In genomic region chrIII:2786740-2787139, ce11 we compare ENCODE assay signal across 5 worm cellular contexts.
A peak's percentile ranks its signal among the peaks of the same experiment; 100 is the strongest.
TF ChIP-seq lines count a peak whose summit lies in the region.

TSS of gene nduc-2 (plus strand) at chrIII:2786852.

TF ChIP-seq in whole organism, L1 larva, 84 proteins besides CTCF, POLR2A, EP300 and RAD21 (continues in another document):
- TF ChIP-seq ama-1 (optimal IDR thresholded peaks at IDR 0.05; lab: Kevin White, UChicago): peak; percentile 11
- TF ChIP-seq fkh-8 (tag; optimal IDR thresholded peaks at IDR 0.05; lab: Kevin White, UChicago): no peak
- peak; percentile 21; the same call in 1 of the 2 replicates for TF ChIP-seq grh-1 (GFP tag; IDR thresholded peaks at IDR 0.05; lab: Robert Waterston, UW)
- TF ChIP-seq fkh-10 (GFP tag; optimal IDR thresholded peaks at IDR 0.05; lab: Kevin White, UChicago): no peak
- TF ChIP-seq unc-130 (tag; optimal IDR thresholded peaks at IDR 0.05; lab: Kevin White, UChicago): no peak
- no peak for TF ChIP-seq isw-1 (GFP tag; IDR thresholded peaks at IDR 0.05; lab: Robert Waterston, UW)
- no peak for TF ChIP-seq lir-3 (tag; optimal IDR thresholded peaks at IDR 0.05; lab: Kevin White, UChicago; ENCODE audit: poor library complexity)
- no peak for TF ChIP-seq skn-1 (tag; optimal IDR thresholded peaks at IDR 0.05; lab: Kevin White, UChicago)
- TF ChIP-seq mdl-1 (tag; optimal IDR thresholded peaks at IDR 0.05; lab: Kevin White, UChicago): no peak
- TF ChIP-seq pag-3 (tag; optimal IDR thresholded peaks at IDR 0.05; lab: Kevin White, UChicago; ENCODE audit: borderline replicate concordance, insufficient read depth): no peak
- TF ChIP-seq nhr-90 (tag; optimal IDR thresholded peaks at IDR 0.05; lab: Kevin White, UChicago; ENCODE audit: poor library complexity): no peak
- no peak for TF ChIP-seq sox-4 (tag; optimal IDR thresholded peaks at IDR 0.05; lab: Kevin White, UChicago)
- no peak for TF ChIP-seq ces-1 (GFP tag; optimal IDR thresholded peaks at IDR 0.05; lab: Kevin White, UChicago)
- TF ChIP-seq ceh-82 (tag; optimal IDR thresholded peaks at IDR 0.05; lab: Kevin White, UChicago): no peak
- no peak for TF ChIP-seq hlh-17 (GFP tag; optimal IDR thresholded peaks at IDR 0.05; lab: Kevin White, UChicago; ENCODE audit: borderline replicate concordance)
- no peak for TF ChIP-seq zag-1 (tag; optimal IDR thresholded peaks at IDR 0.05; lab: Kevin White, UChicago)
- TF ChIP-seq nhr-71 (tag; optimal IDR thresholded peaks at IDR 0.05; lab: Kevin White, UChicago): peak; percentile 34
- TF ChIP-seq ztf-11 (tag; optimal IDR thresholded peaks at IDR 0.05; lab: Kevin White, UChicago): no peak

TF ChIP-seq in whole organism, L2 larva, 48 proteins besides CTCF, POLR2A, EP300 and RAD21:
- TF ChIP-seq ama-1 (optimal IDR thresholded peaks at IDR 0.05; lab: Kevin White, UChicago) (no peak), sma-9 (GFP tag; optimal IDR thresholded peaks at IDR 0.05; lab: Kevin White, UChicago) (no peak), sma-9 (tag; optimal IDR thresholded peaks at IDR 0.05; lab: Kevin White, UChicago) (no peak), lin-39 (tag; optimal IDR thresholded peaks at IDR 0.05; lab: Kevin White, UChicago) (no peak), sma-3 (GFP tag; optimal IDR thresholded peaks at IDR 0.05; lab: Kevin White, UChicago) (peak; percentile 29), lsy-2 (tag; optimal IDR thresholded peaks at IDR 0.05; lab: Kevin White, UChicago) (peak in 1 of 2 experiments; percentile 13), dmd-4 (tag; optimal IDR thresholded peaks at IDR 0.05; lab: Kevin White, UChicago) (no peak), lin-13 (GFP tag; optimal IDR thresholded peaks at IDR 0.05; lab: Kevin White, UChicago) (no peak)

TF ChIP-seq in whole organism, L3 larva, 47 proteins besides CTCF, POLR2A, EP300 and RAD21:
- peak; percentile 73 for TF ChIP-seq ama-1 (optimal IDR thresholded peaks at IDR 0.05; lab: Kevin White, UChicago)
- no peak for TF ChIP-seq lin-39 (tag; optimal IDR thresholded peaks at IDR 0.05; lab: Kevin White, UChicago)

TF ChIP-seq in whole organism, L4 larva, 104 proteins besides CTCF, POLR2A, EP300 and RAD21 (continues in another document):
- no peak for TF ChIP-seq unc-39 (tag; optimal IDR thresholded peaks at IDR 0.05; lab: Kevin White, UChicago)
- TF ChIP-seq lin-29 (GFP tag; IDR thresholded peaks at IDR 0.05; lab: Robert Waterston, UW): 0 out of 2 replicates have a peak, but pooled peaks have one; percentile 13
- no peak for TF ChIP-seq nhr-76 (tag; optimal IDR thresholded peaks at IDR 0.05; lab: Kevin White, UChicago)
- TF ChIP-seq Y75B8A.6 (GFP tag; IDR thresholded peaks at IDR 0.05; lab: Robert Waterston, UW): 0 out of 2 replicates have a peak, but pooled peaks have one; percentile 15
- TF ChIP-seq Y105C5A.15 (GFP tag; IDR thresholded peaks at IDR 0.05; lab: Robert Waterston, UW): peak; percentile 66; the same call in 1 of the 2 replicates
- no peak for TF ChIP-seq egl-43 (GFP tag; IDR thresholded peaks at IDR 0.05; lab: Robert Waterston, UW)
- TF ChIP-seq zip-2 (tag; optimal IDR thresholded peaks at IDR 0.05; lab: Kevin White, UChicago): no peak
- no peak; the same call in 1 of the 2 replicates for TF ChIP-seq Y48G9A.11 (GFP tag; IDR thresholded peaks at IDR 0.05; lab: Robert Waterston, UW)
- peak; percentile 62 for TF ChIP-seq set-16 (GFP tag; IDR thresholded peaks at IDR 0.05; lab: Robert Waterston, UW)
- TF ChIP-seq hmg-1.1 (GFP tag; IDR thresholded peaks at IDR 0.05; lab: Robert Waterston, UW): no peak
- peak; percentile 14 for TF ChIP-seq gei-8 (GFP tag; optimal IDR thresholded peaks at IDR 0.05; lab: Kevin White, UChicago)
- TF ChIP-seq arid-1 (GFP tag; conservative IDR thresholded peaks at IDR 0.05; lab: Robert Waterston, UW): no peak
- no peak for TF ChIP-seq tra-1 (GFP tag; IDR thresholded peaks at IDR 0.05; lab: Robert Waterston, UW)
- no peak for TF ChIP-seq F44E2.7 (GFP tag; IDR thresholded peaks at IDR 0.05; lab: Robert Waterston, UW)
- TF ChIP-seq D1046.2 (GFP tag; IDR thresholded peaks at IDR 0.05; lab: Robert Waterston, UW): 0 out of 2 replicates have a peak, but pooled peaks have one; percentile 19
- peak; percentile 28; the same call in 1 of the 2 replicates for TF ChIP-seq pha-4 (GFP tag; IDR thresholded peaks at IDR 0.05; lab: Robert Waterston, UW)
- TF ChIP-seq pha-4 (tag; optimal IDR thresholded peaks at IDR 0.05; lab: Kevin White, UChicago): no peak
- TF ChIP-seq T26A8.4 (GFP tag; IDR thresholded peaks at IDR 0.05; lab: Robert Waterston, UW): peak; percentile 44; the same call in 1 of the 2 replicates
- TF ChIP-seq R02D3.7 (tag; optimal IDR thresholded peaks at IDR 0.05; lab: Kevin White, UChicago): no peak
- peak in 1 of 2 experiments; percentile 13 for TF ChIP-seq unc-62 (GFP tag; optimal IDR thresholded peaks at IDR 0.05 in 1 of 2; lab: Kevin White, UChicago)
- TF ChIP-seq unc-62 (tag; optimal IDR thresholded peaks at IDR 0.05; lab: Kevin White, UChicago): no peak
- TF ChIP-seq php-3 (GFP tag; IDR thresholded peaks at IDR 0.05; lab: Robert Waterston, UW): 0 out of 2 replicates have a peak, but pooled peaks have one; percentile 25
- peak; percentile 29; the same call in 1 of the 2 replicates for TF ChIP-seq zfp-3 (GFP tag; conservative IDR thresholded peaks at IDR 0.05; lab: Robert Waterston, UW)
- no peak for TF ChIP-seq ztf-11 (tag; optimal IDR thresholded peaks at IDR 0.05; lab: Kevin White, UChicago)
- TF ChIP-seq nhr-10 (tag; optimal IDR thresholded peaks at IDR 0.05; lab: Kevin White, UChicago): no peak
- 0 out of 2 replicates have a peak, but pooled peaks have one; percentile 23 for TF ChIP-seq F26F4.8 (GFP tag; conservative IDR thresholded peaks at IDR 0.05; lab: Robert Waterston, UW)
- no peak for TF ChIP-seq skn-1 (tag; optimal IDR thresholded peaks at IDR 0.05; lab: Kevin White, UChicago)
- no peak for TF ChIP-seq fos-1 (tag; optimal IDR thresholded peaks at IDR 0.05; lab: Kevin White, UChicago)
- no peak for TF ChIP-seq cey-2 (tag; optimal IDR thresholded peaks at IDR 0.05; lab: Kevin White, UChicago; ENCODE audit: borderline replicate concordance, insufficient read depth)
- TF ChIP-seq lin-38 (GFP tag; IDR thresholded peaks at IDR 0.05; lab: Robert Waterston, UW): peak; percentile 67
- TF ChIP-seq ztf-7 (tag; optimal IDR thresholded peaks at IDR 0.05; lab: Kevin White, UChicago): no peak

TF ChIP-seq in whole organism, young adult, 124 proteins besides CTCF, POLR2A, EP300 and RAD21 (continues in another document):
- peak; percentile 5 for TF ChIP-seq repo-1 (tag; optimal IDR thresholded peaks at IDR 0.05; lab: Kevin White, UChicago)
- no peak for TF ChIP-seq him-1 (tag; optimal IDR thresholded peaks at IDR 0.05; lab: Kevin White, UChicago)
- no peak for TF ChIP-seq sdz-38 (tag; optimal IDR thresholded peaks at IDR 0.05; lab: Kevin White, UChicago)
- TF ChIP-seq mel-28 (tag; optimal IDR thresholded peaks at IDR 0.05; lab: Kevin White, UChicago; ENCODE audit: borderline replicate concordance): no peak
- peak; percentile 13 for TF ChIP-seq zim-3 (tag; optimal IDR thresholded peaks at IDR 0.05; lab: Kevin White, UChicago)
- TF ChIP-seq ceh-58 (GFP tag; IDR thresholded peaks at IDR 0.05; lab: Robert Waterston, UW): 0 out of 2 replicates have a peak, but pooled peaks have one; percentile 9
- no peak for TF ChIP-seq aptf-2 (GFP tag; conservative IDR thresholded peaks at IDR 0.05; lab: Robert Waterston, UW)
- TF ChIP-seq mes-4 (tag; optimal IDR thresholded peaks at IDR 0.05; lab: Kevin White, UChicago): no peak
- no peak for TF ChIP-seq B0019.2 (GFP tag; conservative IDR thresholded peaks at IDR 0.05; lab: Robert Waterston, UW)
- no peak for TF ChIP-seq lin-26 (GFP tag; IDR thresholded peaks at IDR 0.05; lab: Robert Waterston, UW)
- TF ChIP-seq snpc-4 (GFP tag; optimal IDR thresholded peaks at IDR 0.05; lab: Kevin White, UChicago): no peak
- TF ChIP-seq snpc-4 (tag; optimal IDR thresholded peaks at IDR 0.05; lab: Kevin White, UChicago): peak in 1 of 4 experiments; percentile 3
- peak; percentile 70; the same call in 1 of the 2 replicates for TF ChIP-seq B0336.3 (GFP tag; IDR thresholded peaks at IDR 0.05; lab: Robert Waterston, UW)
- 0 out of 2 replicates have a peak, but pooled peaks have one; percentile 37 for TF ChIP-seq Y53G8AR.9 (GFP tag; conservative IDR thresholded peaks at IDR 0.05; lab: Robert Waterston, UW)
- TF ChIP-seq attf-6 (GFP tag; IDR thresholded peaks at IDR 0.05; lab: Robert Waterston, UW): 0 out of 2 replicates have a peak, but pooled peaks have one; percentile 54
- no peak for TF ChIP-seq K12H6.12 (tag; optimal IDR thresholded peaks at IDR 0.05; lab: Kevin White, UChicago)
- peak; percentile 9; the same call in 1 of the 2 replicates for TF ChIP-seq egl-44 (GFP tag; IDR thresholded peaks at IDR 0.05; lab: Robert Waterston, UW)
- no peak for TF ChIP-seq F22D6.2 (tag; optimal IDR thresholded peaks at IDR 0.05; lab: Kevin White, UChicago)
- no peak for TF ChIP-seq ztf-6 (GFP tag; IDR thresholded peaks at IDR 0.05; lab: Robert Waterston, UW)
- TF ChIP-seq hsf-1 (GFP tag; IDR thresholded peaks at IDR 0.05; lab: Robert Waterston, UW): peak; percentile 60; the same call in 1 of the 2 replicates
- TF ChIP-seq nfyb-1 (GFP tag; IDR thresholded peaks at IDR 0.05; lab: Robert Waterston, UW): peak; percentile 35; the same call in 1 of the 2 replicates
- TF ChIP-seq Y53F4B.3 (GFP tag; IDR thresholded peaks at IDR 0.05; lab: Robert Waterston, UW): no peak
- no peak for TF ChIP-seq gei-17 (GFP tag; optimal IDR thresholded peaks at IDR 0.05; lab: Kevin White, UChicago)
- peak; percentile 75 for TF ChIP-seq madf-3 (GFP tag; IDR thresholded peaks at IDR 0.05; lab: Robert Waterston, UW)
- TF ChIP-seq madf-10 (tag; optimal IDR thresholded peaks at IDR 0.05; lab: Kevin White, UChicago): no peak
- TF ChIP-seq C17E4.6 (GFP tag; IDR thresholded peaks at IDR 0.05; lab: Robert Waterston, UW): 0 out of 2 replicates have a peak, but pooled peaks have one; percentile 15
- TF ChIP-seq athp-1 (tag; optimal IDR thresholded peaks at IDR 0.05; lab: Kevin White, UChicago): no peak
- TF ChIP-seq F55B11.4 (tag; optimal IDR thresholded peaks at IDR 0.05; lab: Kevin White, UChicago; ENCODE audit: borderline replicate concordance, insufficient read depth): no peak
- no peak for TF ChIP-seq B0261.1 (tag; optimal IDR thresholded peaks at IDR 0.05; lab: Kevin White, UChicago)
- 0 out of 2 replicates have a peak, but pooled peaks have one; percentile 51 for TF ChIP-seq lag-1 (GFP tag; IDR thresholded peaks at IDR 0.05; lab: Robert Waterston, UW)
- peak; percentile 22; the same call in 1 of the 2 replicates for TF ChIP-seq dox-1 (GFP tag; IDR thresholded peaks at IDR 0.05; lab: Robert Waterston, UW)
- TF ChIP-seq nhr-27 (tag; optimal IDR thresholded peaks at IDR 0.05; lab: Kevin White, UChicago): no peak
- TF ChIP-seq Y56A3A.18 (GFP tag; IDR thresholded peaks at IDR 0.05; lab: Robert Waterston, UW): 0 out of 2 replicates have a peak, but pooled peaks have one; percentile 31
- TF ChIP-seq mcd-1 (GFP tag; IDR thresholded peaks at IDR 0.05; lab: Robert Waterston, UW): peak; percentile 69
- peak; percentile 56; the same call in 1 of the 2 replicates for TF ChIP-seq pbrm-1 (GFP tag; IDR thresholded peaks at IDR 0.05; lab: Robert Waterston, UW)
